Fruit fly (Drosophila melanogaster): ENCODE measurements around the gene CG3106.

The CG3106 gene

DNA sequence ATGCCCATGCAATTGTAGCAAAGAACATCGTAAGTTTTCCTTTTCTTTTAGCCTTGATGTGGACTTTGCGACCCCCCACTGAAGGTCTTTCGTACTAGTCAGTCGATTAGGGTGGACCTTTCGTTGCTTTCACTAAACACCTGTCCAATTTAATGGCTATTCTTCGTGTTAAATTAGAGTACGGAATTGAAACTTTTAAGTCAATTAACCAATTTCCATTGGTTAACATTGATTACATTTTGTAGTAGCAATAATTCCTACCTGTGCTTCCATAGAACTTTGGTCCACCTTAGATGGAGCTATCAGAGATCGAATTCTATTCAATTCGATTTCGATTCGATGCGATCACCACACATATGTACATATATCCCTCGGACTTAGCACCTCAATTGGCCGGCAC, 1.7 kb upstream of the CG3106 start (continued):
- TF ChIP-seq CG34406 (GFP tag; optimal IDR thresholded peaks at IDR 0.05) (peak; percentile 34), salr (GFP tag; optimal IDR thresholded peaks at IDR 0.05) (no peak), vri (GFP tag; optimal IDR thresholded peaks at IDR 0.05) (peak; percentile 38), CG8632 (GFP tag; optimal IDR thresholded peaks at IDR 0.05) (peak; percentile 17), CG3919 (GFP tag; optimal IDR thresholded peaks at IDR 0.05) (no peak)

- TF ChIP-seq OdsH (GFP tag; optimal IDR thresholded peaks at IDR 0.05) = no peak
- TF ChIP-seq CG1621 (tag; optimal IDR thresholded peaks at IDR 0.05) = no peak
- no peak for TF ChIP-seq Eip78C (GFP tag)
- no peak for TF ChIP-seq CG11902 (GFP tag; optimal IDR thresholded peaks at IDR 0.05)
- no peak for TF ChIP-seq Sox14 (GFP tag; optimal IDR thresholded peaks at IDR 0.05)
- no peak for TF ChIP-seq CG8119 (GFP tag; IDR thresholded peaks at IDR 0.05)
- no peak for TF ChIP-seq Sox102F (GFP tag; optimal IDR thresholded peaks at IDR 0.05)
- TF ChIP-seq Hr39 (GFP tag; optimal IDR thresholded peaks at IDR 0.05) = no peak
- no peak for TF ChIP-seq CG11762 (GFP tag; optimal IDR thresholded peaks at IDR 0.05; ENCODE audit: insufficient read depth)
- no peak for TF ChIP-seq fd85E (GFP tag; optimal IDR thresholded peaks at IDR 0.05)
- TF ChIP-seq Ets96B (tag; optimal IDR thresholded peaks at IDR 0.05) = no peak
- TF ChIP-seq Hr38 (GFP tag; optimal IDR thresholded peaks at IDR 0.05) = no peak
- TF ChIP-seq CG8632 (GFP tag; optimal IDR thresholded peaks at IDR 0.05) = no peak
- TF ChIP-seq Lpt (GFP tag; optimal IDR thresholded peaks at IDR 0.05) = no peak
- TF ChIP-seq CG10669 (GFP tag; optimal IDR thresholded peaks at IDR 0.05) = no peak
- no peak for TF ChIP-seq CG15336 (GFP tag; IDR thresholded peaks at IDR 0.05)
- TF ChIP-seq CG16779 (tag; optimal IDR thresholded peaks at IDR 0.05) = no peak
These were observed 963 bp upstream of the CG3106 start for dm6 chrX:9663666-9664065.

dm6 chrX:9661491-9661890, 1.2 kb downstream of the CG3106 start:
- peak; percentile 62 for TF ChIP-seq svp (GFP tag)
- no peak for TF ChIP-seq Ets21C (GFP tag; optimal IDR thresholded peaks at IDR 0.05)
- peak; percentile 3 for TF ChIP-seq Eip78C (GFP tag)

- TF ChIP-seq CG31627 (GFP tag; optimal IDR thresholded peaks at IDR 0.05) (peak; percentile 72), Sox14 (GFP tag; optimal IDR thresholded peaks at IDR 0.05) (peak; percentile 50), CG8632 (GFP tag; optimal IDR thresholded peaks at IDR 0.05) (no peak), CG3919 (GFP tag; optimal IDR thresholded peaks at IDR 0.05) (peak; percentile 50), Gug (GFP tag; IDR thresholded peaks at IDR 0.05) (no peak), Smox (GFP tag; optimal IDR thresholded peaks at IDR 0.05) (peak; percentile 33), topi (GFP tag; optimal IDR thresholded peaks at IDR 0.05) (peak; percentile 38), OdsH (GFP tag; optimal IDR thresholded peaks at IDR 0.05) (no peak), fd85E (GFP tag; optimal IDR thresholded peaks at IDR 0.05) (no peak), Ets96B (tag; optimal IDR thresholded peaks at IDR 0.05) (no peak), CG6854 (GFP tag; optimal IDR thresholded peaks at IDR 0.05) (no peak), acj6 (GFP tag; optimal IDR thresholded peaks at IDR 0.05) (peak; percentile 41), CG11902 (GFP tag; optimal IDR thresholded peaks at IDR 0.05) (no peak), esn (GFP tag; optimal IDR thresholded peaks at IDR 0.05) (peak; percentile 63), CG3032 (tag; optimal IDR thresholded peaks at IDR 0.05) (peak; percentile 42), Met (GFP tag; optimal IDR thresholded peaks at IDR 0.05) (peak; percentile 56), svp (GFP tag) (peak; percentile 80), Lpt (GFP tag; optimal IDR thresholded peaks at IDR 0.05) (no peak), CG8319 (GFP tag; optimal IDR thresholded peaks at IDR 0.05) (no peak), Hr39 (GFP tag; optimal IDR thresholded peaks at IDR 0.05) (peak; percentile 63), CG6792 (GFP tag; optimal IDR thresholded peaks at IDR 0.05) (peak; percentile 24), CG7368 (GFP tag; optimal IDR thresholded peaks at IDR 0.05) (peak; percentile 10), fd59A (GFP tag; optimal IDR thresholded peaks at IDR 0.05) (no peak), CG8119 (GFP tag; IDR thresholded peaks at IDR 0.05) (no peak), eg (GFP tag; IDR thresholded peaks at IDR 0.05) (0 out of 3 replicates have a peak, but pooled peaks have one; percentile 11), CG32006 (GFP tag; optimal IDR thresholded peaks at IDR 0.05) (no peak), CG6276 (GFP tag; optimal IDR thresholded peaks at IDR 0.05) (no peak), CG15336 (GFP tag; IDR thresholded peaks at IDR 0.05) (no peak), CG10669 (GFP tag; optimal IDR thresholded peaks at IDR 0.05) (no peak), CG34406 (GFP tag; optimal IDR thresholded peaks at IDR 0.05) (peak; percentile 0), cyc (GFP tag; optimal IDR thresholded peaks at IDR 0.05) (peak; percentile 72), Eip78C (GFP tag) (peak; percentile 71), fkh (GFP tag; optimal IDR thresholded peaks at IDR 0.05) (peak; percentile 44), salr (GFP tag; optimal IDR thresholded peaks at IDR 0.05) (no peak), CG1621 (tag; optimal IDR thresholded peaks at IDR 0.05) (peak; percentile 48), lz (GFP tag; optimal IDR thresholded peaks at IDR 0.05) (peak; percentile 71), dac (GFP tag; optimal IDR thresholded peaks at IDR 0.05) (peak; percentile 20), vri (GFP tag; optimal IDR thresholded peaks at IDR 0.05) (peak; percentile 30), Sox102F (GFP tag; optimal IDR thresholded peaks at IDR 0.05) (peak; percentile 9), net (GFP tag; optimal IDR thresholded peaks at IDR 0.05) (no peak)
These were observed 3.8 kb downstream of the CG3106 start, which contains the start of gene Ptpmeg2 for dm6 chrX:9658865-9659339. Gene Ptpmeg2 (minus strand): TSS chrX:9659145.
